Fruit fly (Drosophila melanogaster) whole organism, embryonic: ENCODE results near the gene Nepl14.

ENCODE experiments used
- Blimp-1 ChIP-seq: fragments of 200-800 bp; sonication (Bioruptor generic); optimal IDR thresholded peaks from 3 replicates; lab custom pipeline; 2018; ENCODE audit warnings: missing biosample characterization, missing genetic modification characterization, mild to moderate bottlenecking, moderate library complexity, missing genetic modification reagents
- CG12236 ChIP-seq: fragments of 200-800 bp; sonication (Bioruptor generic); optimal IDR thresholded peaks from 2 replicates; lab custom pipeline; 2016; ENCODE audit warnings: missing biosample characterization, missing genetic modification characterization
- CG12769 ChIP-seq: fragments of 200-800 bp; sonication (Bioruptor generic); optimal IDR thresholded peaks from 2 replicates; lab custom pipeline; 2019; ENCODE audit warnings: missing biosample characterization, mild to moderate bottlenecking, missing genetic modification characterization, moderate library complexity
- CG15269 ChIP-seq: fragments of 200-800 bp; sonication (Bioruptor generic); optimal IDR thresholded peaks from 2 replicates; lab custom pipeline; 2018; ENCODE audit warnings: missing biosample characterization, mild to moderate bottlenecking, missing genetic modification characterization, moderate library complexity
- CG18599 ChIP-seq: fragments of 200-800 bp; sonication (Bioruptor generic); optimal IDR thresholded peaks from 3 replicates; lab custom pipeline; 2017; ENCODE audit warnings: missing biosample characterization, missing genetic modification characterization, mild to moderate bottlenecking, moderate library complexity, missing genetic modification reagents
- CG2199 ChIP-seq: fragments of 200-800 bp; sonication (Bioruptor generic); IDR thresholded peaks from 3 replicates; pipeline ENCODE4 v1.3.6; 2022; ENCODE audit warnings: missing biosample characterization, missing genetic modification characterization
- CG2202 ChIP-seq: fragments of 200-800 bp; sonication (Bioruptor generic); optimal IDR thresholded peaks from 2 replicates; lab custom pipeline; 2018; ENCODE audit warnings: missing biosample characterization, mild to moderate bottlenecking, missing genetic modification characterization
- CG8765 ChIP-seq: fragments of 200-800 bp; sonication (Bioruptor generic); IDR thresholded peaks from 2 replicates; pipeline ENCODE4 v1.3.6; 2022; ENCODE audit warnings: missing biosample characterization, missing genetic modification characterization
- Ets65A ChIP-seq: fragments of 200-800 bp; sonication (Bioruptor generic); peaks from one replicate; lab custom pipeline; 2016; ENCODE audit warnings: missing biosample characterization, missing genetic modification characterization
- Hmr ChIP-seq: fragments of 200-800 bp; sonication (Bioruptor generic); optimal IDR thresholded peaks from 3 replicates; lab custom pipeline; 2017; ENCODE audit warnings: mild to moderate bottlenecking, missing biosample characterization, missing genetic modification reagents, missing genetic modification characterization
- Hr78 ChIP-seq, 2 experiments: fragments of 200-800 bp in 1 of 2; fragments of >200 bp in 1 of 2; sonication (Bioruptor generic) in 1 of 2; optimal IDR thresholded peaks; 2 replicates each; lab custom pipeline; 2017 to 2019; ENCODE audit warnings: missing biosample characterization in 2 of 2, missing genetic modification characterization in 2 of 2, mild to moderate bottlenecking in 1 of 2, moderate library complexity in 1 of 2
- MBD-R2 ChIP-seq: fragments of 200-800 bp; sonication (Bioruptor generic); IDR thresholded peaks from 2 replicates; pipeline ENCODE4 v1.3.6; 2022; ENCODE audit warnings: missing biosample characterization, missing genetic modification characterization
- MTF-1 ChIP-seq: fragments of 200-800 bp; sonication (Bioruptor generic); optimal IDR thresholded peaks from 2 replicates; lab custom pipeline; 2018; ENCODE audit warnings: missing biosample characterization, mild to moderate bottlenecking, missing genetic modification characterization, borderline replicate concordance
- Max ChIP-seq: fragments of 200-800 bp; sonication (Bioruptor generic); optimal IDR thresholded peaks from 2 replicates; lab custom pipeline; 2016; ENCODE audit warnings: missing biosample characterization, mild to moderate bottlenecking, missing genetic modification characterization
- NfI ChIP-seq: fragments of 200-800 bp; sonication (Bioruptor generic); optimal IDR thresholded peaks from 3 replicates; lab custom pipeline; 2018; ENCODE audit warnings: missing biosample characterization, mild to moderate bottlenecking, missing genetic modification characterization, moderate library complexity
- Pdp1 ChIP-seq, 2 experiments: fragments of 200-800 bp; sonication (Bioruptor generic); optimal IDR thresholded peaks; 3 replicates each; lab custom pipeline; 2016; ENCODE audit warnings: missing biosample characterization in 2 of 2, missing genetic modification characterization in 2 of 2, mild to moderate bottlenecking in 1 of 2, moderate library complexity in 1 of 2
- Six4 ChIP-seq: fragments of 200-800 bp; sonication (Bioruptor generic); optimal IDR thresholded peaks from 2 replicates; lab custom pipeline; 2016; ENCODE audit warnings: missing biosample characterization, missing genetic modification characterization
- bab2 ChIP-seq: fragments of 200-800 bp; sonication (Bioruptor generic); optimal IDR thresholded peaks from 2 replicates; lab custom pipeline; 2016; ENCODE audit warnings: missing biosample characterization, missing genetic modification characterization
- chinmo ChIP-seq: fragments of 200-800 bp; sonication (Bioruptor generic); IDR thresholded peaks from 4 replicates; pipeline ENCODE4 v1.3.6; 2022; ENCODE audit warnings: missing biosample characterization, missing genetic modification characterization; ENCODE audit not compliant: partially characterized antibody
- crp ChIP-seq, 2 experiments: fragments of 200-800 bp; sonication (Bioruptor generic); optimal IDR thresholded peaks; 2 replicates in 1 of 2; 3 replicates in 1 of 2; lab custom pipeline; 2017; ENCODE audit warnings: missing biosample characterization in 2 of 2, missing genetic modification characterization in 2 of 2, mild to moderate bottlenecking in 1 of 2, moderate library complexity in 1 of 2
- cwo ChIP-seq: fragments of 200-800 bp; sonication (Bioruptor generic); optimal IDR thresholded peaks from 3 replicates; lab custom pipeline; 2017; ENCODE audit warnings: missing biosample characterization, missing genetic modification characterization, mild to moderate bottlenecking, moderate library complexity, missing genetic modification reagents
- grn ChIP-seq: fragments of 200-800 bp; sonication (Bioruptor generic); optimal IDR thresholded peaks from 3 replicates; lab custom pipeline; 2017; ENCODE audit warnings: missing biosample characterization, missing genetic modification characterization
- gsb ChIP-seq: fragments of 200-800 bp; sonication (Bioruptor generic); IDR thresholded peaks from 2 replicates; pipeline ENCODE4 v1.3.6; 2022; ENCODE audit warnings: missing biosample characterization, missing genetic modification characterization
- hth ChIP-seq: fragments of >200 bp; optimal IDR thresholded peaks from 2 replicates; lab custom pipeline; 2017; ENCODE audit warnings: inconsistent platforms
- ken ChIP-seq: fragments of 200-800 bp; sonication (Bioruptor generic); IDR thresholded peaks from 3 replicates; pipeline ENCODE4 v1.3.6; 2022; ENCODE audit warnings: missing biosample characterization, missing genetic modification characterization
- luna ChIP-seq: fragments of 200-800 bp; sonication (Bioruptor generic); optimal IDR thresholded peaks from 2 replicates; lab custom pipeline; 2016; ENCODE audit warnings: missing biosample characterization, missing genetic modification characterization
- mld ChIP-seq: fragments of 200-800 bp; sonication (Bioruptor generic); IDR thresholded peaks from 3 replicates; pipeline ENCODE4 v1.3.6; 2022; ENCODE audit warnings: missing biosample characterization, missing genetic modification characterization; ENCODE audit not compliant: partially characterized antibody
- nerfin-2 ChIP-seq: fragments of 200-800 bp; sonication (Bioruptor generic); IDR thresholded peaks from 2 replicates; pipeline ENCODE4 v1.3.6; 2022; ENCODE audit warnings: missing biosample characterization, missing genetic modification characterization; ENCODE audit not compliant: partially characterized antibody
- oc ChIP-seq: fragments of 200-800 bp; sonication (Bioruptor generic); optimal IDR thresholded peaks from 2 replicates; lab custom pipeline; 2018; ENCODE audit warnings: missing biosample characterization, mild to moderate bottlenecking, missing genetic modification characterization, moderate library complexity
- sd ChIP-seq: fragments of 200-800 bp; sonication (Bioruptor generic); optimal IDR thresholded peaks from 3 replicates; lab custom pipeline; 2018; ENCODE audit warnings: missing biosample characterization, mild to moderate bottlenecking, missing genetic modification characterization, moderate library complexity
- slou ChIP-seq: fragments of 200-800 bp; sonication (Bioruptor generic); optimal IDR thresholded peaks from 3 replicates; lab custom pipeline; 2016; ENCODE audit warnings: missing biosample characterization, missing genetic modification characterization
- sr ChIP-seq: fragments of 200-800 bp; sonication (Bioruptor generic); IDR thresholded peaks from 3 replicates; pipeline ENCODE4 v1.3.6; 2022; ENCODE audit warnings: missing biosample characterization, missing genetic modification characterization
- unpg ChIP-seq: fragments of 200-800 bp; sonication (Bioruptor generic); optimal IDR thresholded peaks from 3 replicates; lab custom pipeline; 2018; ENCODE audit warnings: missing biosample characterization, mild to moderate bottlenecking, missing genetic modification characterization, moderate library complexity
- vvl ChIP-seq: fragments of 200-800 bp; sonication (Bioruptor generic); IDR thresholded peaks from 2 replicates; pipeline ENCODE4 v1.3.6; 2022; ENCODE audit warnings: missing biosample characterization, missing genetic modification characterization
- zen ChIP-seq: fragments of 200-800 bp; sonication (Bioruptor generic); optimal IDR thresholded peaks from 3 replicates; lab custom pipeline; 2018; ENCODE audit warnings: missing biosample characterization, mild to moderate bottlenecking, missing genetic modification characterization, moderate library complexity

Gene Nepl14

dm6 chr3R:22780135-22780534 is 16.6 kb upstream of the Nepl14 start (continued):
- TF ChIP-seq Hr78 (GFP tag; optimal IDR thresholded peaks at IDR 0.05; lab: Kevin White, UChicago): peak in 1 of 2 experiments; percentile 59
- TF ChIP-seq crp (GFP tag; optimal IDR thresholded peaks at IDR 0.05; lab: Kevin White, UChicago): peak in 1 of 2 experiments; percentile 12
- TF ChIP-seq CG2199 (GFP tag; lab: Robert Waterston, UW): 0 out of 3 replicates have a peak, but pooled peaks have one; percentile 26
- TF ChIP-seq Blimp-1 (GFP tag; lab: Kevin White, UChicago): peak; percentile 12
- TF ChIP-seq sr: no peak
- TF ChIP-seq ken (GFP tag; lab: Robert Waterston, UW): no peak
- TF ChIP-seq, all 482 proteins: peak for 25

dm6 chr3R:22776457-22776856 is 12.9 kb upstream of the Nepl14 start:
- TF ChIP-seq zen (tag; lab: Kevin White, UChicago): no peak
- TF ChIP-seq CG12769: peak; percentile 70
- 0 out of 3 replicates have a peak, but pooled peaks have one; percentile 25 for TF ChIP-seq mld
- TF ChIP-seq CG15269 (tag; lab: Kevin White, UChicago): peak; percentile 55
- TF ChIP-seq oc: peak; percentile 47
- TF ChIP-seq nerfin-2 (GFP tag; lab: Robert Waterston, UW): 0 out of 2 replicates have a peak, but pooled peaks have one; percentile 35
- TF ChIP-seq sd (tag; lab: Kevin White, UChicago): peak; percentile 72
- no peak for TF ChIP-seq luna
- TF ChIP-seq vvl: peak; percentile 63; the same call in 1 of the 2 replicates
- peak; percentile 88 for TF ChIP-seq chinmo (GFP tag; lab: Robert Waterston, UW)
- peak; percentile 82 for TF ChIP-seq cwo
- no peak for TF ChIP-seq CG8765 (GFP tag; lab: Robert Waterston, UW)
- peak in 1 of 2 experiments; percentile 50 for TF ChIP-seq Pdp1 (GFP tag; optimal IDR thresholded peaks at IDR 0.05; lab: Kevin White, UChicago)

- TF ChIP-seq Hmr: no peak
- no peak for TF ChIP-seq NfI (GFP tag; lab: Kevin White, UChicago)
- TF ChIP-seq Six4: no peak
- TF ChIP-seq Ets65A (GFP tag; lab: Kevin White, UChicago): no peak
- TF ChIP-seq hth (lab: Kevin White, UChicago): no peak
- no peak for TF ChIP-seq slou (GFP tag; lab: Kevin White, UChicago)
- TF ChIP-seq, all 482 proteins: peak for 0
These were observed 8.2 kb upstream of the Nepl14 start, which contains the start of gene CG43095 for dm6 chr3R:22771670-22772069. CG43095 (minus strand) TSS chr3R:22771770.

- TF ChIP-seq gsb (GFP tag; lab: Robert Waterston, UW) (no peak), unpg (GFP tag; lab: Kevin White, UChicago) (no peak), CG12236 (GFP tag; lab: Kevin White, UChicago) (no peak), grn (no peak), Max (GFP tag; lab: Kevin White, UChicago) (no peak), bab2 (no peak), CG18599 (GFP tag; lab: Kevin White, UChicago) (no peak), CG2202 (tag; lab: Kevin White, UChicago) (no peak), MTF-1 (no peak), Hr78 (GFP tag; optimal IDR thresholded peaks at IDR 0.05; lab: Kevin White, UChicago) (no peak), MBD-R2 (no peak)
These were observed 7.4 kb upstream of the Nepl14 start, which contains the start of gene CG43094 for dm6 chr3R:22770887-22771286. CG43094 (minus strand) TSS chr3R:22770987.
